Fruit fly (Drosophila melanogaster): Measurements from ENCODE around the gene CG18508.

dm6 chrX:3136338-3137086 is 36.4 kb downstream of the CG18508 start:
- TF ChIP-seq Sin3A (optimal IDR thresholded peaks at IDR 0.05) (no peak), psq (optimal IDR thresholded peaks at IDR 0.05) (no peak)

Measured in Kc167 (cell line).